Fruit fly (Drosophila melanogaster) whole organism, embryonic: ENCODE data around the gene TTLL5.
A peak's percentile ranks its signal among the peaks of the same experiment; 100 is the strongest.

Source experiments
- CG12659 ChIP-seq: fragments of 200-800 bp; sonication (Bioruptor generic); optimal IDR thresholded peaks from 3 replicates; lab custom pipeline; 2017; ENCODE audit warnings: mild to moderate bottlenecking, missing biosample characterization, missing genetic modification reagents, missing genetic modification characterization
- CG14710 ChIP-seq: fragments of 200-800 bp; sonication (Bioruptor generic); optimal IDR thresholded peaks from 3 replicates; lab custom pipeline; 2019; ENCODE audit warnings: missing biosample characterization, mild to moderate bottlenecking, missing genetic modification characterization, moderate library complexity
- CG2116 ChIP-seq: fragments of 200-800 bp; sonication (Bioruptor generic); optimal IDR thresholded peaks from 3 replicates; lab custom pipeline; 2018; ENCODE audit warnings: missing biosample characterization, mild to moderate bottlenecking, missing genetic modification characterization
- CG30020 ChIP-seq: fragments of 200-800 bp; optimal IDR thresholded peaks from 2 replicates; lab custom pipeline; 2019; ENCODE audit warnings: missing biosample characterization, mild to moderate bottlenecking, missing genetic modification characterization, moderate library complexity
- CG34422 ChIP-seq: fragments of 200-800 bp; sonication (Bioruptor generic); IDR thresholded peaks from 3 replicates; pipeline ENCODE4 v1.3.6; 2022; ENCODE audit warnings: missing biosample characterization, missing genetic modification characterization
- CG3838 ChIP-seq: fragments of 200-800 bp; sonication (Bioruptor generic); optimal IDR thresholded peaks from 3 replicates; lab custom pipeline; 2016; ENCODE audit warnings: missing biosample characterization, missing genetic modification characterization
- CG6683 ChIP-seq: fragments of 200-800 bp; sonication (Bioruptor generic); optimal IDR thresholded peaks from 2 replicates; lab custom pipeline; 2017; ENCODE audit warnings: missing biosample characterization, mild to moderate bottlenecking, missing genetic modification characterization, missing genetic modification reagents
- CG9797 ChIP-seq: fragments of 200-800 bp; sonication (Bioruptor generic); optimal IDR thresholded peaks from 3 replicates; lab custom pipeline; 2018; ENCODE audit warnings: missing biosample characterization, mild to moderate bottlenecking, missing genetic modification characterization
- Dll ChIP-seq: fragments of 200-800 bp; sonication (Bioruptor generic); IDR thresholded peaks from 4 replicates; pipeline ENCODE4 v1.3.6; 2022; ENCODE audit warnings: missing biosample characterization, missing genetic modification characterization; ENCODE audit not compliant: partially characterized antibody
- Dref ChIP-seq: fragments of 200-800 bp; sonication (Bioruptor generic); IDR thresholded peaks from 2 replicates; pipeline ENCODE4 v1.3.6; 2022; ENCODE audit warnings: missing biosample characterization, missing genetic modification characterization
- MESR4 ChIP-seq: fragments of 200-800 bp; sonication (Bioruptor generic); optimal IDR thresholded peaks from 2 replicates; lab custom pipeline; 2018; ENCODE audit warnings: missing biosample characterization, mild to moderate bottlenecking, missing genetic modification characterization, moderate library complexity
- PHDP ChIP-seq: fragments of 200-800 bp; sonication (Bioruptor generic); optimal IDR thresholded peaks from 3 replicates; lab custom pipeline; 2018; ENCODE audit warnings: missing biosample characterization, mild to moderate bottlenecking, missing genetic modification characterization, moderate library complexity
- Usf ChIP-seq: fragments of 200-800 bp; sonication (Bioruptor generic); optimal IDR thresholded peaks from 2 replicates; lab custom pipeline; 2017; ENCODE audit warnings: missing genotype, missing biosample characterization, missing genetic modification characterization
- YL-1 ChIP-seq: fragments of 200-800 bp; sonication (Bioruptor generic); optimal IDR thresholded peaks from 3 replicates; lab custom pipeline; 2017; ENCODE audit warnings: missing biosample characterization, mild to moderate bottlenecking, missing genetic modification characterization
- amos ChIP-seq: fragments of 200-800 bp; sonication (Bioruptor generic); IDR thresholded peaks from 2 replicates; pipeline ENCODE4 v1.3.6; 2022; ENCODE audit warnings: missing biosample characterization, missing genetic modification characterization; ENCODE audit not compliant: partially characterized antibody
- bbx ChIP-seq: fragments of 200-800 bp; sonication (Bioruptor generic); IDR thresholded peaks from 2 replicates; pipeline ENCODE4 v1.3.6; 2022; ENCODE audit warnings: missing biosample characterization, missing genetic modification characterization; ENCODE audit not compliant: partially characterized antibody
- mld ChIP-seq: fragments of 200-800 bp; sonication (Bioruptor generic); IDR thresholded peaks from 3 replicates; pipeline ENCODE4 v1.3.6; 2022; ENCODE audit warnings: missing biosample characterization, missing genetic modification characterization; ENCODE audit not compliant: partially characterized antibody
- org-1 ChIP-seq: fragments of 200-800 bp; sonication (Bioruptor generic); optimal IDR thresholded peaks from 2 replicates; lab custom pipeline; 2017; ENCODE audit warnings: missing biosample characterization, missing genetic modification characterization
- phol ChIP-seq: fragments of 200-800 bp; sonication (Bioruptor generic); optimal IDR thresholded peaks from 3 replicates; lab custom pipeline; 2018; ENCODE audit warnings: missing biosample characterization, mild to moderate bottlenecking, missing genetic modification characterization, moderate library complexity
- row ChIP-seq: fragments of 200-800 bp; sonication (Bioruptor generic); IDR thresholded peaks from 3 replicates; pipeline ENCODE4 v1.3.6; 2022; ENCODE audit warnings: missing biosample characterization, missing genetic modification characterization
- ssp ChIP-seq: fragments of 200-800 bp; sonication (Bioruptor generic); IDR thresholded peaks from 2 replicates; pipeline ENCODE4 v1.3.6; 2022; ENCODE audit warnings: missing biosample characterization, missing genetic modification characterization
- stwl ChIP-seq: fragments of 200-800 bp; sonication (Bioruptor generic); optimal IDR thresholded peaks from 3 replicates; lab custom pipeline; 2018; ENCODE audit warnings: missing biosample characterization, mild to moderate bottlenecking, missing genetic modification characterization, moderate library complexity

Gene TTLL5

dm6 chr3R:25064907-25065841 lies 57.5 kb downstream of the TTLL5 start, which contains the start of the genes veli and PQBP1 (continued):
- TF ChIP-seq Usf (GFP tag; lab: Kevin White, UChicago) (no peak), ssp (GFP tag; lab: Robert Waterston, UW) (no peak), CG9797 (peak; percentile 51), CG2116 (peak; percentile 50), MESR4 (GFP tag; lab: Kevin White, UChicago) (peak; percentile 69), row (GFP tag; lab: Robert Waterston, UW) (peak; percentile 73), amos (GFP tag; lab: Robert Waterston, UW) (0 out of 2 replicates have a peak, but pooled peaks have one; percentile 18), CG14710 (peak; percentile 50), Dll (GFP tag; lab: Robert Waterston, UW) (peak; percentile 33; the same call in 2 of the 4 replicates), bbx (GFP tag; lab: Robert Waterston, UW) (peak; percentile 17; the same call in 1 of the 2 replicates), org-1 (no peak), CG3838 (GFP tag; lab: Kevin White, UChicago) (no peak), Dref (GFP tag; lab: Robert Waterston, UW) (no peak), CG30020 (tag; lab: Kevin White, UChicago) (peak; percentile 50), mld (GFP tag; lab: Robert Waterston, UW) (peak; percentile 12; the same call in 1 of the 3 replicates), CG34422 (peak; percentile 6; the same call in 1 of the 3 replicates), stwl (tag; lab: Kevin White, UChicago) (peak; percentile 36), CG6683 (no peak), CG12659 (GFP tag; lab: Kevin White, UChicago) (peak; percentile 37), YL-1 (peak; percentile 12), phol (tag; lab: Kevin White, UChicago) (peak; percentile 3), PHDP (tag; lab: Kevin White, UChicago) (peak; percentile 37)
- TF ChIP-seq, all 482 proteins: peak for 25
